Worm (Caenorhabditis elegans) whole organism, late embryonic: ENCODE measurements around the gene lev-9.

Experiments used
- C08G9.2 ChIP-seq: sonication (generic microtip); optimal IDR thresholded peaks from 2 replicates; lab custom pipeline; 2016; ENCODE audit warnings: mild to moderate bottlenecking, missing genetic modification characterization, moderate library complexity, missing compliant biosample characterization
- C38D4.7 ChIP-seq: fragments of 200-800 bp; sonication (Bioruptor generic); optimal IDR thresholded peaks from 2 replicates; lab custom pipeline; 2018; ENCODE audit warnings: mild to moderate bottlenecking, missing genetic modification characterization, moderate library complexity, missing compliant biosample characterization
- K02D7.2 ChIP-seq: sonication (generic microtip); optimal IDR thresholded peaks from 2 replicates; lab custom pipeline; 2017; ENCODE audit warnings: mild to moderate bottlenecking, missing genetic modification characterization, missing compliant biosample characterization
- ahr-1 ChIP-seq: sonication (generic microtip); optimal IDR thresholded peaks from 2 replicates; lab custom pipeline; 2016; ENCODE audit warnings: missing genetic modification characterization, missing compliant biosample characterization
- ceh-18 ChIP-seq: sonication (generic microtip); optimal IDR thresholded peaks from 2 replicates; lab custom pipeline; 2016; ENCODE audit warnings: missing genetic modification characterization, missing compliant biosample characterization
- ceh-19 ChIP-seq: fragments of 200-800 bp; sonication (Bioruptor generic); optimal IDR thresholded peaks from 2 replicates; lab custom pipeline; 2018; ENCODE audit warnings: mild to moderate bottlenecking, missing genetic modification characterization, missing compliant biosample characterization
- ceh-22 ChIP-seq: sonication (generic microtip); optimal IDR thresholded peaks from 2 replicates; lab custom pipeline; 2017; ENCODE audit warnings: missing biosample characterization, missing genetic modification characterization
- ceh-30 ChIP-seq: fragments of 150-350 bp; optimal IDR thresholded peaks from 2 replicates; lab custom pipeline; 2014; ENCODE audit warnings: missing biosample characterization, missing genetic modification characterization
- ceh-6 ChIP-seq: fragments of 200-800 bp; sonication (Bioruptor generic); optimal IDR thresholded peaks from 2 replicates; lab custom pipeline; 2018; ENCODE audit warnings: mild to moderate bottlenecking, missing genetic modification characterization, missing compliant biosample characterization
- ceh-9 ChIP-seq: sonication (generic microtip); optimal IDR thresholded peaks from 2 replicates; lab custom pipeline; 2016; ENCODE audit warnings: mild to moderate bottlenecking, missing genetic modification characterization, inconsistent platforms, missing compliant biosample characterization
- dmd-4 ChIP-seq: sonication (generic microtip); optimal IDR thresholded peaks from 2 replicates; lab custom pipeline; 2016; ENCODE audit warnings: borderline replicate concordance, missing genetic modification characterization, missing compliant biosample characterization
- elt-2 ChIP-seq: sonication (generic microtip); optimal IDR thresholded peaks from 2 replicates; lab custom pipeline; 2016; ENCODE audit warnings: missing genetic modification reagents, missing genetic modification characterization, missing compliant biosample characterization
- ets-4 ChIP-seq: sonication (generic microtip); optimal IDR thresholded peaks from 2 replicates; lab custom pipeline; 2016; ENCODE audit warnings: missing genetic modification characterization, missing compliant biosample characterization
- fax-1 ChIP-seq: sonication (generic microtip); optimal IDR thresholded peaks from 2 replicates; lab custom pipeline; 2016; ENCODE audit warnings: missing genotype, missing genetic modification characterization, missing compliant biosample characterization
- fkh-10 ChIP-seq: fragments of 150-350 bp; optimal IDR thresholded peaks from 2 replicates; lab custom pipeline; 2014; ENCODE audit warnings: missing biosample characterization, missing genetic modification reagents, missing genetic modification characterization
- gmeb-2 ChIP-seq: sonication (generic microtip); optimal IDR thresholded peaks from 2 replicates; lab custom pipeline; 2016; ENCODE audit warnings: missing genetic modification characterization, inconsistent platforms, missing compliant biosample characterization
- hlh-15 ChIP-seq: sonication (generic microtip); optimal IDR thresholded peaks from 2 replicates; lab custom pipeline; 2016; ENCODE audit warnings: missing genetic modification characterization, missing compliant biosample characterization
- hlh-30 ChIP-seq: sonication (generic microtip); optimal IDR thresholded peaks from 2 replicates; lab custom pipeline; 2017; ENCODE audit warnings: antibody characterized with exemption, missing genetic modification characterization, missing compliant biosample characterization; ENCODE audit not compliant: insufficient read depth
- mec-3 ChIP-seq: sonication (generic microtip); optimal IDR thresholded peaks from 2 replicates; lab custom pipeline; 2016; ENCODE audit warnings: borderline replicate concordance, missing genetic modification characterization, missing compliant biosample characterization
- nfya-1 ChIP-seq: sonication (generic microtip); optimal IDR thresholded peaks from 2 replicates; lab custom pipeline; 2017; ENCODE audit warnings: missing genetic modification characterization, mild to moderate bottlenecking, missing compliant biosample characterization, antibody characterized with exemption, moderate library complexity
- nhr-232 ChIP-seq: sonication (generic microtip); optimal IDR thresholded peaks from 2 replicates; lab custom pipeline; 2016; ENCODE audit warnings: missing genetic modification characterization, missing compliant biosample characterization
- pat-9 ChIP-seq: fragments of 200-800 bp; sonication (Bioruptor generic); optimal IDR thresholded peaks from 2 replicates; lab custom pipeline; 2018; ENCODE audit warnings: mild to moderate bottlenecking, missing genetic modification characterization, moderate library complexity, missing compliant biosample characterization
- pax-1 ChIP-seq: fragments of 150-350 bp; optimal IDR thresholded peaks from 2 replicates; lab custom pipeline; 2014; ENCODE audit warnings: missing biosample characterization, missing genetic modification characterization
- pha-2 ChIP-seq: sonication (generic microtip); optimal IDR thresholded peaks from 2 replicates; lab custom pipeline; 2017; ENCODE audit warnings: mild to moderate bottlenecking, missing genetic modification characterization, missing compliant biosample characterization
- pha-4 ChIP-seq: fragments of 150-350 bp; optimal IDR thresholded peaks from 2 replicates; lab custom pipeline; 2018; ENCODE audit warnings: missing biosample characterization, missing genetic modification reagents, missing genetic modification characterization
- pqm-1 ChIP-seq: sonication (generic microtip); optimal IDR thresholded peaks from 2 replicates; lab custom pipeline; 2016; ENCODE audit warnings: missing genetic modification characterization, missing compliant biosample characterization
- ref-2 ChIP-seq: sonication (generic microtip); optimal IDR thresholded peaks from 2 replicates; lab custom pipeline; 2016; ENCODE audit warnings: missing genetic modification characterization, missing compliant biosample characterization
- rnt-1 ChIP-seq: sonication (generic microtip); optimal IDR thresholded peaks from 2 replicates; lab custom pipeline; 2016; ENCODE audit warnings: missing genetic modification characterization, missing compliant biosample characterization
- syd-9 ChIP-seq: sonication (generic microtip); optimal IDR thresholded peaks from 2 replicates; lab custom pipeline; 2016; ENCODE audit warnings: mild to moderate bottlenecking, missing genetic modification characterization, moderate library complexity, missing compliant biosample characterization
- tbx-2 ChIP-seq: sonication (generic microtip); optimal IDR thresholded peaks from 2 replicates; lab custom pipeline; 2016; ENCODE audit warnings: missing genetic modification characterization, missing compliant biosample characterization
- tbx-7 ChIP-seq: sonication (generic microtip); optimal IDR thresholded peaks from 2 replicates; lab custom pipeline; 2016; ENCODE audit warnings: missing genotype, missing genetic modification characterization, missing compliant biosample characterization
- unc-3 ChIP-seq, 2 experiments: fragments of 200-800 bp in 1 of 2; sonication (Bioruptor generic) in 1 of 2; sonication (generic microtip) in 1 of 2; conservative IDR thresholded peaks in 1 of 2; optimal IDR thresholded peaks in 1 of 2; 2 replicates each; pipeline versions ENCODE4 v1.3.6 to Lab custom; 2016 to 2022; ENCODE audit warnings: missing compliant biosample characterization in 2 of 2, missing genetic modification characterization in 2 of 2, missing genetic modification reagents in 1 of 2
- unc-42 ChIP-seq: sonication (generic microtip); optimal IDR thresholded peaks from 2 replicates; lab custom pipeline; 2016; ENCODE audit warnings: missing genotype, missing genetic modification characterization, missing compliant biosample characterization
- unc-55 ChIP-seq: sonication (generic microtip); optimal IDR thresholded peaks from 2 replicates; lab custom pipeline; 2017; ENCODE audit warnings: missing biosample characterization, missing genetic modification reagents, missing genetic modification characterization
- unc-86 ChIP-seq: sonication (generic microtip); optimal IDR thresholded peaks from 2 replicates; lab custom pipeline; 2016; ENCODE audit warnings: missing genetic modification characterization, missing compliant biosample characterization
- zip-5 ChIP-seq: sonication (generic microtip); optimal IDR thresholded peaks from 2 replicates; lab custom pipeline; 2016; ENCODE audit warnings: missing genetic modification characterization, missing compliant biosample characterization
- ztf-16 ChIP-seq: sonication (generic microtip); optimal IDR thresholded peaks from 2 replicates; lab custom pipeline; 2017; ENCODE audit warnings: missing genetic modification characterization, missing compliant biosample characterization

lev-9 gene

ce11 chrX:6253899-6254670 lies 37.4 kb downstream of the lev-9 start:
- TF ChIP-seq ceh-9 (tag; lab: Kevin White, UChicago) (no peak), ceh-22 (tag; lab: Kevin White, UChicago) (no peak), ref-2 (tag; lab: Kevin White, UChicago) (peak; percentile 64), ceh-19 (peak; percentile 19), dmd-4 (no peak), fax-1 (tag; lab: Kevin White, UChicago) (no peak), nfya-1 (tag; lab: Kevin White, UChicago) (peak; percentile 53), C08G9.2 (peak; percentile 17), hlh-30 (tag; lab: Kevin White, UChicago) (peak; percentile 23), nhr-232 (tag; lab: Kevin White, UChicago) (no peak), pha-4 (tag; lab: Kevin White, UChicago) (no peak), ceh-18 (tag; lab: Kevin White, UChicago) (peak; percentile 48), ceh-30 (tag; lab: Kevin White, UChicago) (no peak), unc-55 (GFP tag; lab: Kevin White, UChicago) (peak; percentile 71)
- TF ChIP-seq, all 69 proteins: peak for 7

ce11 chrX:6253566-6253898 lies 38.0 kb downstream of the lev-9 start:
- TF ChIP-seq dmd-4 = no peak

- no peak for TF ChIP-seq pat-9 (tag; lab: Kevin White, UChicago)
- TF ChIP-seq gmeb-2 (tag; lab: Kevin White, UChicago) = no peak
- no peak for TF ChIP-seq unc-3 (GFP tag; conservative IDR thresholded peaks at IDR 0.05; lab: Robert Waterston, UW)
- TF ChIP-seq unc-3 (tag; optimal IDR thresholded peaks at IDR 0.05; lab: Kevin White, UChicago) = no peak
- TF ChIP-seq dmd-4 = no peak
- TF ChIP-seq fkh-10 (GFP tag; lab: Kevin White, UChicago) = no peak
- TF ChIP-seq tbx-7 (tag; lab: Kevin White, UChicago) = no peak
- TF ChIP-seq ztf-16 (tag; lab: Kevin White, UChicago) = no peak
- no peak for TF ChIP-seq zip-5
- TF ChIP-seq unc-86 (tag; lab: Kevin White, UChicago) = no peak
- no peak for TF ChIP-seq mec-3 (tag; lab: Kevin White, UChicago)
- TF ChIP-seq ahr-1 (tag; lab: Kevin White, UChicago) = no peak
Measured at ce11 chrX:6253160-6253559, 38.4 kb downstream of the lev-9 start.

ce11 chrX:6252752-6253151 lies 38.8 kb downstream of the lev-9 start:
- TF ChIP-seq rnt-1 = no peak
- TF ChIP-seq pax-1 (tag; lab: Kevin White, UChicago) = no peak
- no peak for TF ChIP-seq ceh-6 (GFP tag; lab: Kevin White, UChicago)
- TF ChIP-seq ztf-16 (tag; lab: Kevin White, UChicago) = no peak
- no peak for TF ChIP-seq hlh-15 (tag; lab: Kevin White, UChicago)
- TF ChIP-seq ceh-30 (tag; lab: Kevin White, UChicago) = no peak
- TF ChIP-seq ets-4 (tag; lab: Kevin White, UChicago) = no peak
- no peak for TF ChIP-seq syd-9 (tag; lab: Kevin White, UChicago)
- no peak for TF ChIP-seq K02D7.2
- TF ChIP-seq pha-2 (tag; lab: Kevin White, UChicago) = no peak
- TF ChIP-seq tbx-2 (tag; lab: Kevin White, UChicago) = no peak
- no peak for TF ChIP-seq nhr-232 (tag; lab: Kevin White, UChicago)
- TF ChIP-seq unc-42 (tag; lab: Kevin White, UChicago) = no peak
- no peak for TF ChIP-seq elt-2
- no peak for TF ChIP-seq dmd-4
- no peak for TF ChIP-seq C38D4.7 (GFP tag; lab: Kevin White, UChicago)
- TF ChIP-seq ahr-1 (tag; lab: Kevin White, UChicago) = no peak
- no peak for TF ChIP-seq pqm-1 (tag; lab: Kevin White, UChicago)
- no peak for TF ChIP-seq unc-3 (GFP tag; conservative IDR thresholded peaks at IDR 0.05; lab: Robert Waterston, UW)
- no peak for TF ChIP-seq unc-3 (tag; optimal IDR thresholded peaks at IDR 0.05; lab: Kevin White, UChicago)
